Worm (Caenorhabditis elegans) whole organism, mixed stage, embryonic: ENCODE data around the gene F44E5.15.

Experiments
- M03D4.4 ChIP-seq: sonication (generic microtip); optimal IDR thresholded peaks from 2 replicates; lab custom pipeline; 2017; ENCODE audit warnings: mild to moderate bottlenecking, missing genetic modification characterization, missing compliant biosample characterization
- bed-3 ChIP-seq: fragments of 200-800 bp; sonication (Bioruptor generic); optimal IDR thresholded peaks from 3 replicates; lab custom pipeline; 2018; ENCODE audit warnings: mild to moderate bottlenecking, missing genetic modification characterization, moderate library complexity, missing compliant biosample characterization
- blmp-1 ChIP-seq: fragments of 150-350 bp; optimal IDR thresholded peaks from 2 replicates; lab custom pipeline; 2014; ENCODE audit warnings: missing biosample characterization, missing genetic modification characterization
- ceh-39 ChIP-seq: fragments of 150-350 bp; optimal IDR thresholded peaks from 2 replicates; lab custom pipeline; 2014; ENCODE audit warnings: missing biosample characterization, missing genetic modification characterization
- ceh-43 ChIP-seq: fragments of 200-800 bp; sonication (Bioruptor generic); optimal IDR thresholded peaks from 2 replicates; lab custom pipeline; 2018; ENCODE audit warnings: mild to moderate bottlenecking, missing genetic modification characterization, moderate library complexity, missing compliant biosample characterization
- ceh-83 ChIP-seq: fragments of 200-800 bp; sonication (Bioruptor generic); optimal IDR thresholded peaks from 2 replicates; lab custom pipeline; 2018; ENCODE audit warnings: mild to moderate bottlenecking, missing genetic modification characterization, missing compliant biosample characterization
- ces-1 ChIP-seq: fragments of 150-350 bp; optimal IDR thresholded peaks from 2 replicates; lab custom pipeline; 2014; ENCODE audit warnings: missing biosample characterization, missing genetic modification reagents, missing genetic modification characterization
- cnd-1 ChIP-seq: fragments of 200-800 bp; sonication (Bioruptor generic); optimal IDR thresholded peaks from 2 replicates; lab custom pipeline; 2018; ENCODE audit warnings: mild to moderate bottlenecking, missing genetic modification characterization, missing compliant biosample characterization
- drap-1 ChIP-seq: fragments of 200-800 bp; sonication (Bioruptor generic); optimal IDR thresholded peaks from 3 replicates; lab custom pipeline; 2018; ENCODE audit warnings: mild to moderate bottlenecking, missing genetic modification characterization, missing compliant biosample characterization
- elt-1 ChIP-seq: sonication (generic microtip); optimal IDR thresholded peaks from 2 replicates; lab custom pipeline; 2017; ENCODE audit warnings: missing genetic modification characterization, mild to moderate bottlenecking, missing compliant biosample characterization, antibody characterized with exemption, moderate library complexity, borderline replicate concordance; ENCODE audit not compliant: insufficient read depth
- elt-3 ChIP-seq: fragments of 150-350 bp; optimal IDR thresholded peaks from 2 replicates; lab custom pipeline; 2014; ENCODE audit warnings: missing biosample characterization, missing genetic modification characterization
- flh-1 ChIP-seq: fragments of 200-800 bp; sonication (Bioruptor generic); optimal IDR thresholded peaks from 2 replicates; lab custom pipeline; 2018; ENCODE audit warnings: mild to moderate bottlenecking, missing genetic modification characterization, moderate library complexity, missing compliant biosample characterization
- ham-2 ChIP-seq: fragments of 200-800 bp; sonication (Bioruptor generic); optimal IDR thresholded peaks from 2 replicates; lab custom pipeline; 2018; ENCODE audit warnings: mild to moderate bottlenecking, missing genetic modification characterization, missing compliant biosample characterization
- hlh-1 ChIP-seq: fragments of 150-350 bp; optimal IDR thresholded peaks from 2 replicates; lab custom pipeline; 2014; ENCODE audit warnings: missing biosample characterization, missing genetic modification reagents, missing genetic modification characterization
- lin-13 ChIP-seq: fragments of 150-350 bp; optimal IDR thresholded peaks from 2 replicates; lab custom pipeline; 2014; ENCODE audit warnings: missing biosample characterization, missing genetic modification characterization
- lin-32 ChIP-seq: fragments of 200-800 bp; sonication (Bioruptor generic); optimal IDR thresholded peaks from 2 replicates; lab custom pipeline; 2018; ENCODE audit warnings: mild to moderate bottlenecking, missing genetic modification characterization, missing compliant biosample characterization
- lsy-2 ChIP-seq: fragments of 150-350 bp; optimal IDR thresholded peaks from 2 replicates; lab custom pipeline; 2014; ENCODE audit warnings: missing biosample characterization, missing genetic modification characterization
- mab-5 ChIP-seq: fragments of 150-350 bp; optimal IDR thresholded peaks from 2 replicates; lab custom pipeline; 2014; ENCODE audit warnings: missing biosample characterization, missing genetic modification characterization
- mep-1 ChIP-seq: fragments of 150-350 bp; optimal IDR thresholded peaks from 2 replicates; lab custom pipeline; 2017; ENCODE audit warnings: missing biosample characterization, missing genetic modification reagents, missing genetic modification characterization, inconsistent platforms
- mls-2 ChIP-seq: sonication (generic microtip); optimal IDR thresholded peaks from 2 replicates; lab custom pipeline; 2016; ENCODE audit warnings: mild to moderate bottlenecking, missing genetic modification characterization, moderate library complexity, missing compliant biosample characterization
- nhr-12 ChIP-seq: fragments of 150-350 bp; optimal IDR thresholded peaks from 2 replicates; lab custom pipeline; 2014; ENCODE audit warnings: missing biosample characterization, missing genetic modification characterization
- nhr-2 ChIP-seq: fragments of 150-350 bp; optimal IDR thresholded peaks from 2 replicates; lab custom pipeline; 2014; ENCODE audit warnings: missing biosample characterization, missing genetic modification characterization
- nhr-237 ChIP-seq: fragments of 150-350 bp; optimal IDR thresholded peaks from 2 replicates; lab custom pipeline; 2014; ENCODE audit warnings: missing biosample characterization, missing genetic modification characterization
- nhr-28 ChIP-seq: fragments of 150-350 bp; optimal IDR thresholded peaks from 2 replicates; lab custom pipeline; 2014; ENCODE audit warnings: missing biosample characterization, missing genetic modification characterization
- nhr-76 ChIP-seq: sonication (generic microtip); optimal IDR thresholded peaks from 2 replicates; lab custom pipeline; 2017; ENCODE audit warnings: missing biosample characterization, missing genetic modification characterization
- pha-4 ChIP-seq: fragments of 150-350 bp; optimal IDR thresholded peaks from 2 replicates; lab custom pipeline; 2018; ENCODE audit warnings: missing biosample characterization, missing genetic modification reagents, missing genetic modification characterization
- sem-2 ChIP-seq: fragments of 200-800 bp; sonication (Bioruptor generic); optimal IDR thresholded peaks from 2 replicates; lab custom pipeline; 2018; ENCODE audit warnings: mild to moderate bottlenecking, missing genetic modification characterization, missing compliant biosample characterization
- snpc-4 ChIP-seq: fragments of 150-350 bp; optimal IDR thresholded peaks from 2 replicates; lab custom pipeline; 2014; ENCODE audit warnings: missing biosample characterization, missing genetic modification characterization
- sptf-1 ChIP-seq: sonication (generic microtip); optimal IDR thresholded peaks from 2 replicates; lab custom pipeline; 2017; ENCODE audit warnings: mild to moderate bottlenecking, missing genetic modification characterization, moderate library complexity, missing compliant biosample characterization
- tbx-8 ChIP-seq: fragments of 200-800 bp; sonication (Bioruptor generic); optimal IDR thresholded peaks from 2 replicates; lab custom pipeline; 2018; ENCODE audit warnings: mild to moderate bottlenecking, missing genetic modification characterization, moderate library complexity, missing compliant biosample characterization
- unc-120 ChIP-seq: sonication (generic microtip); optimal IDR thresholded peaks from 2 replicates; lab custom pipeline; 2017; ENCODE audit warnings: missing genetic modification characterization, missing compliant biosample characterization; ENCODE audit not compliant: poor library complexity, severe bottlenecking
- unc-39 ChIP-seq: fragments of 150-350 bp; optimal IDR thresholded peaks from 2 replicates; lab custom pipeline; 2014; ENCODE audit warnings: missing biosample characterization, missing genetic modification characterization
- unc-62 ChIP-seq: fragments of 150-350 bp; optimal IDR thresholded peaks from 2 replicates; lab custom pipeline; 2014; ENCODE audit warnings: missing biosample characterization, missing genetic modification reagents, missing genetic modification characterization
- zip-8 ChIP-seq: fragments of 150-350 bp; optimal IDR thresholded peaks from 2 replicates; lab custom pipeline; 2014; ENCODE audit warnings: missing biosample characterization, missing genetic modification characterization
- ztf-11 ChIP-seq: fragments of 150-350 bp; optimal IDR thresholded peaks from 2 replicates; lab custom pipeline; 2014; ENCODE audit warnings: missing biosample characterization, missing genetic modification characterization

The F44E5.15 gene

ce11 chrII:11746782-11747288 is 25.6 kb upstream of the F44E5.15 start (continued):
- TF ChIP-seq lin-32 (peak; percentile 27), mep-1 (no peak)

- TF ChIP-seq ces-1 (peak; percentile 59), ceh-43 (peak; percentile 17), mep-1 (peak; percentile 10), ham-2 (GFP tag; lab: Kevin White, UChicago) (no peak), lsy-2 (tag; lab: Kevin White, UChicago) (peak; percentile 93), ztf-11 (tag; lab: Kevin White, UChicago) (no peak)
These were observed 24.6 kb upstream of the F44E5.15 start for ce11 chrII:11747889-11748288.

- no peak for TF ChIP-seq snpc-4
- no peak for TF ChIP-seq unc-62
- no peak for TF ChIP-seq ceh-83 (GFP tag; lab: Kevin White, UChicago)
- no peak for TF ChIP-seq flh-1 (GFP tag; lab: Kevin White, UChicago)
- TF ChIP-seq ztf-11 (tag; lab: Kevin White, UChicago) = no peak
- no peak for TF ChIP-seq mls-2
- TF ChIP-seq nhr-237 = no peak
- no peak for TF ChIP-seq lsy-2 (tag; lab: Kevin White, UChicago)
- no peak for TF ChIP-seq unc-120 (tag; lab: Kevin White, UChicago)
- no peak for TF ChIP-seq nhr-28 (tag; lab: Kevin White, UChicago)
- TF ChIP-seq elt-3 (tag; lab: Kevin White, UChicago) = no peak
- TF ChIP-seq, all 35 proteins: peak for 0
These were observed 24.0 kb upstream of the F44E5.15 start, which contains the start of the genes F44E5.17 and gpb-1 for ce11 chrII:11748494-11748893. Gene F44E5.17, minus strand, starts transcription at chrII:11748594. Gene gpb-1, minus strand, starts transcription at chrII:11748611.

- peak; percentile 99 for TF ChIP-seq ham-2 (GFP tag; lab: Kevin White, UChicago)
- TF ChIP-seq nhr-76 = no peak
- TF ChIP-seq bed-3 (GFP tag; lab: Kevin White, UChicago) = no peak
- TF ChIP-seq nhr-2 (tag; lab: Kevin White, UChicago) = peak; percentile 22
- TF ChIP-seq cnd-1 = peak; percentile 29
- no peak for TF ChIP-seq mab-5 (tag; lab: Kevin White, UChicago)
- peak; percentile 35 for TF ChIP-seq nhr-237
- TF ChIP-seq sem-2 (GFP tag; lab: Kevin White, UChicago) = no peak
- peak; percentile 74 for TF ChIP-seq pha-4 (tag; lab: Kevin White, UChicago)
- peak; percentile 67 for TF ChIP-seq lsy-2 (tag; lab: Kevin White, UChicago)
- TF ChIP-seq flh-1 (GFP tag; lab: Kevin White, UChicago) = peak; percentile 32
- no peak for TF ChIP-seq ztf-11 (tag; lab: Kevin White, UChicago)
- TF ChIP-seq nhr-28 (tag; lab: Kevin White, UChicago) = no peak
- no peak for TF ChIP-seq snpc-4
- TF ChIP-seq mls-2 = peak; percentile 65
- peak; percentile 83 for TF ChIP-seq M03D4.4
- TF ChIP-seq lin-13 (tag; lab: Kevin White, UChicago) = peak; percentile 54
- peak; percentile 42 for TF ChIP-seq ces-1
- TF ChIP-seq elt-3 (tag; lab: Kevin White, UChicago) = no peak
- no peak for TF ChIP-seq ceh-43
- no peak for TF ChIP-seq nhr-12 (tag; lab: Kevin White, UChicago)
- TF ChIP-seq zip-8 = no peak
- peak; percentile 51 for TF ChIP-seq tbx-8 (GFP tag; lab: Kevin White, UChicago)
- peak; percentile 31 for TF ChIP-seq ceh-39
- TF ChIP-seq mep-1 = peak; percentile 65
- peak; percentile 71 for TF ChIP-seq unc-62
- TF ChIP-seq lin-32 = peak; percentile 36
- peak; percentile 76 for TF ChIP-seq hlh-1 (tag; lab: Kevin White, UChicago)
- no peak for TF ChIP-seq blmp-1 (tag; lab: Kevin White, UChicago)
- TF ChIP-seq elt-1 (tag; lab: Kevin White, UChicago) = no peak
- TF ChIP-seq ceh-83 (GFP tag; lab: Kevin White, UChicago) = peak; percentile 74
- TF ChIP-seq drap-1 = peak; percentile 78
- TF ChIP-seq unc-120 (tag; lab: Kevin White, UChicago) = peak; percentile 99
- TF ChIP-seq sptf-1 (tag; lab: Kevin White, UChicago) = peak; percentile 58
- peak; percentile 9 for TF ChIP-seq unc-39 (tag; lab: Kevin White, UChicago)
These were observed 22.8 kb upstream of the F44E5.15 start for ce11 chrII:11749490-11750172.
